ENCODE assay signal across 3 fruit fly cellular contexts in genomic region chr3L:8865185-8865584, dm6.
TF ChIP-seq lines count a peak whose summit lies in the region.

No protein-coding gene starts in this region.

- TF ChIP-seq CTCF in whole organism, embryonic (GFP tag; optimal IDR thresholded peaks at IDR 0.05; lab: Kevin White, UChicago), result no peak

TF ChIP-seq in whole organism, embryonic, 481 proteins besides CTCF, POLR2A, EP300 and RAD21 (continues in another document):
- TF ChIP-seq emc (GFP tag; optimal IDR thresholded peaks at IDR 0.05; lab: Kevin White, UChicago), result no peak
- TF ChIP-seq seq (GFP tag; IDR thresholded peaks at IDR 0.05; lab: Robert Waterston, UW), result no peak
- no peak for TF ChIP-seq HLH4C (GFP tag; IDR thresholded peaks at IDR 0.05; lab: Robert Waterston, UW; ENCODE audit: partially characterized antibody)
- TF ChIP-seq sim (GFP tag; IDR thresholded peaks at IDR 0.05; lab: Robert Waterston, UW), result no peak
- no peak for TF ChIP-seq ase (GFP tag; IDR thresholded peaks at IDR 0.05; lab: Robert Waterston, UW)
- TF ChIP-seq CG1529 (GFP tag; optimal IDR thresholded peaks at IDR 0.05; lab: Kevin White, UChicago), result no peak
- peak; percentile 20 for TF ChIP-seq abd-A (tag; optimal IDR thresholded peaks at IDR 0.05; lab: Kevin White, UChicago)
- peak; percentile 27 for TF ChIP-seq Ets65A (GFP tag; lab: Kevin White, UChicago)
- TF ChIP-seq HmgZ (tag; optimal IDR thresholded peaks at IDR 0.05; lab: Kevin White, UChicago), result no peak
- TF ChIP-seq CG15601 (tag; optimal IDR thresholded peaks at IDR 0.05; lab: Kevin White, UChicago), result no peak
- no peak for TF ChIP-seq crc (GFP tag; optimal IDR thresholded peaks at IDR 0.05; lab: Kevin White, UChicago)
- peak in 1 of 2 experiments; percentile 8 for TF ChIP-seq dpn (GFP tag; optimal IDR thresholded peaks at IDR 0.05; lab: Kevin White, UChicago)
- peak in 1 of 2 experiments; percentile 7 for TF ChIP-seq Pdp1 (GFP tag; optimal IDR thresholded peaks at IDR 0.05; lab: Kevin White, UChicago)
- no peak for TF ChIP-seq insv (GFP tag; optimal IDR thresholded peaks at IDR 0.05; lab: Kevin White, UChicago)
- no peak for TF ChIP-seq sug (tag; optimal IDR thresholded peaks at IDR 0.05; lab: Kevin White, UChicago)
- peak in 1 of 2 experiments; percentile 26 for TF ChIP-seq bsh (GFP tag; optimal IDR thresholded peaks at IDR 0.05; lab: Kevin White, UChicago)
- no peak for TF ChIP-seq Lpt (GFP tag; optimal IDR thresholded peaks at IDR 0.05; lab: Kevin White, UChicago)
- TF ChIP-seq CG31388 (GFP tag; optimal IDR thresholded peaks at IDR 0.05; lab: Kevin White, UChicago), result no peak
- TF ChIP-seq h (optimal IDR thresholded peaks at IDR 0.05; lab: Kevin White, UChicago), result no peak
- peak; percentile 47; the same call in 2 of the 3 replicates for TF ChIP-seq dysf (GFP tag; IDR thresholded peaks at IDR 0.05; lab: Robert Waterston, UW)
- TF ChIP-seq Drgx (GFP tag; IDR thresholded peaks at IDR 0.05; lab: Robert Waterston, UW), result peak; percentile 41
- no peak for TF ChIP-seq CG30020 (tag; optimal IDR thresholded peaks at IDR 0.05; lab: Kevin White, UChicago)
- TF ChIP-seq E2f1 (GFP tag; IDR thresholded peaks at IDR 0.05; lab: Robert Waterston, UW), result peak; percentile 39; the same call in 1 of the 2 replicates
- no peak for TF ChIP-seq br (optimal IDR thresholded peaks at IDR 0.05; lab: Kevin White, UChicago)
- TF ChIP-seq CG3838 (GFP tag; optimal IDR thresholded peaks at IDR 0.05; lab: Kevin White, UChicago), result no peak
- peak; percentile 93 for TF ChIP-seq grau (tag; optimal IDR thresholded peaks at IDR 0.05; lab: Kevin White, UChicago)
- TF ChIP-seq zf30C (GFP tag; optimal IDR thresholded peaks at IDR 0.05; lab: Kevin White, UChicago), result no peak
- no peak for TF ChIP-seq Trl (optimal IDR thresholded peaks at IDR 0.05; lab: Kevin White, UChicago)
- no peak for TF ChIP-seq Trl (GFP tag; optimal IDR thresholded peaks at IDR 0.05; lab: Kevin White, UChicago)
- TF ChIP-seq CG10959 (GFP tag; IDR thresholded peaks at IDR 0.05; lab: Robert Waterston, UW), result no peak
- no peak for TF ChIP-seq CG6813 (GFP tag; optimal IDR thresholded peaks at IDR 0.05; lab: Kevin White, UChicago)
- no peak for TF ChIP-seq CG2199 (GFP tag; IDR thresholded peaks at IDR 0.05; lab: Robert Waterston, UW)

TF ChIP-seq in whole organism, prepupa, 60 proteins besides CTCF, POLR2A, EP300 and RAD21:
- TF ChIP-seq eg (GFP tag; IDR thresholded peaks at IDR 0.05; lab: Robert Waterston, UW) (peak; percentile 39; the same call in 1 of the 3 replicates), ss (GFP tag; optimal IDR thresholded peaks at IDR 0.05; lab: Kevin White, UChicago) (peak in 1 of 2 experiments; percentile 76), CG15336 (GFP tag; IDR thresholded peaks at IDR 0.05; lab: Robert Waterston, UW) (peak; percentile 48; the same call in 1 of the 2 replicates), Ets21C (GFP tag; optimal IDR thresholded peaks at IDR 0.05; lab: Kevin White, UChicago) (no peak), CG11902 (GFP tag; optimal IDR thresholded peaks at IDR 0.05; lab: Kevin White, UChicago) (no peak), Sox102F (GFP tag; optimal IDR thresholded peaks at IDR 0.05; lab: Kevin White, UChicago) (no peak), OdsH (GFP tag; optimal IDR thresholded peaks at IDR 0.05; lab: Kevin White, UChicago) (peak; percentile 0), CG7368 (GFP tag; optimal IDR thresholded peaks at IDR 0.05; lab: Kevin White, UChicago) (no peak), CG32006 (GFP tag; optimal IDR thresholded peaks at IDR 0.05; lab: Kevin White, UChicago) (peak; percentile 30), Eip78C (GFP tag; lab: Kevin White, UChicago) (peak; percentile 27), CG8119 (GFP tag; IDR thresholded peaks at IDR 0.05; lab: Robert Waterston, UW) (0 out of 3 replicates have a peak, but pooled peaks have one; percentile 15), fd59A (GFP tag; optimal IDR thresholded peaks at IDR 0.05; lab: Kevin White, UChicago) (no peak)

TF ChIP-seq in whole organism, pupa, 21 proteins besides CTCF, POLR2A, EP300 and RAD21:
- TF ChIP-seq Ets98B (GFP tag; IDR thresholded peaks at IDR 0.05; lab: Robert Waterston, UW) (peak; percentile 51; the same call in 1 of the 2 replicates), CG32121 (GFP tag; IDR thresholded peaks at IDR 0.05; lab: Robert Waterston, UW) (0 out of 2 replicates have a peak, but pooled peaks have one; percentile 43), CG4496 (GFP tag; IDR thresholded peaks at IDR 0.05; lab: Robert Waterston, UW) (peak; percentile 38; the same call in 1 of the 3 replicates), rn (GFP tag; IDR thresholded peaks at IDR 0.05; lab: Robert Waterston, UW) (no peak), CG9948 (tag; optimal IDR thresholded peaks at IDR 0.05; lab: Kevin White, UChicago) (no peak), Snoo (tag; optimal IDR thresholded peaks at IDR 0.05; lab: Kevin White, UChicago) (no peak), CG8159 (tag; optimal IDR thresholded peaks at IDR 0.05; lab: Kevin White, UChicago) (no peak), CG15710 (tag; optimal IDR thresholded peaks at IDR 0.05; lab: Kevin White, UChicago) (no peak)

Comparison
In these comparisons a context has a peak if more than half of its experiments do, and no peak if none do; other contexts are left out.
1. Of the 7 proteins assayed by ChIP-seq in both whole organism, embryonic and whole organism, prepupa: peak only in whole organism, embryonic: Sox102F; only in whole organism, prepupa: none; in both: none; in neither: 6.